Worm (Caenorhabditis elegans): ENCODE results near the gene rpl-15.
A peak's percentile ranks its signal among the peaks of the same experiment; 100 is the strongest.

rpl-15 gene

ce11 chrIV:615244-615643, 39.1 kb downstream of the rpl-15 start, which contains the start of gene C18H7.1:
Gene C18H7.1 (plus strand): TSS chrIV:615544.
- no peak for TF ChIP-seq crh-2 (tag; optimal IDR thresholded peaks at IDR 0.05)
- TF ChIP-seq sma-3 (GFP tag; optimal IDR thresholded peaks at IDR 0.05): no peak
- TF ChIP-seq unc-55 (GFP tag; optimal IDR thresholded peaks at IDR 0.05): no peak
- no peak for TF ChIP-seq dmd-4 (tag; optimal IDR thresholded peaks at IDR 0.05)
- no peak for TF ChIP-seq nhr-6 (tag; optimal IDR thresholded peaks at IDR 0.05)
- TF ChIP-seq zag-1 (tag; optimal IDR thresholded peaks at IDR 0.05): no peak
- no peak for TF ChIP-seq nhr-77 (tag; optimal IDR thresholded peaks at IDR 0.05)
- no peak for TF ChIP-seq nhr-12 (tag; optimal IDR thresholded peaks at IDR 0.05)
- TF ChIP-seq snpc-4 (tag; optimal IDR thresholded peaks at IDR 0.05): no peak
- no peak for TF ChIP-seq elt-3 (tag; optimal IDR thresholded peaks at IDR 0.05)
- TF ChIP-seq lin-11 (tag; optimal IDR thresholded peaks at IDR 0.05): no peak
- no peak for TF ChIP-seq ZK546.5 (tag; optimal IDR thresholded peaks at IDR 0.05)

- TF ChIP-seq snpc-4 (tag; optimal IDR thresholded peaks at IDR 0.05): no peak
- TF ChIP-seq R02D3.7 (tag; optimal IDR thresholded peaks at IDR 0.05): no peak
These were observed 41.2 kb downstream of the rpl-15 start for ce11 chrIV:613155-613554.

ce11 chrIV:607628-608027, 46.7 kb downstream of the rpl-15 start:
- peak; percentile 24 for TF ChIP-seq F13H6.1 (tag; optimal IDR thresholded peaks at IDR 0.05)
- no peak for TF ChIP-seq aly-2 (tag; optimal IDR thresholded peaks at IDR 0.05)
- no peak for TF ChIP-seq nhr-237 (tag; optimal IDR thresholded peaks at IDR 0.05)
- TF ChIP-seq sma-3 (GFP tag; optimal IDR thresholded peaks at IDR 0.05): no peak
- no peak for TF ChIP-seq unc-39 (tag; optimal IDR thresholded peaks at IDR 0.05)
- TF ChIP-seq nhr-129 (tag; optimal IDR thresholded peaks at IDR 0.05): peak; percentile 47

ce11 chrIV:606055-606454, 48.3 kb downstream of the rpl-15 start, which contains the start of gene inx-18:
Gene inx-18 (plus strand): TSS chrIV:606355.
- no peak for TF ChIP-seq nhr-10 (tag; optimal IDR thresholded peaks at IDR 0.05)
- no peak for TF ChIP-seq nhr-129 (tag; optimal IDR thresholded peaks at IDR 0.05)
- no peak for TF ChIP-seq unc-55 (GFP tag; optimal IDR thresholded peaks at IDR 0.05)
- TF ChIP-seq nhr-237 (tag; optimal IDR thresholded peaks at IDR 0.05): no peak
- no peak for TF ChIP-seq lin-13 (GFP tag; optimal IDR thresholded peaks at IDR 0.05)
- TF ChIP-seq unc-39 (tag; optimal IDR thresholded peaks at IDR 0.05): no peak
- TF ChIP-seq R02D3.7 (tag; optimal IDR thresholded peaks at IDR 0.05): no peak
- no peak for TF ChIP-seq lin-39 (tag; optimal IDR thresholded peaks at IDR 0.05)
- no peak for TF ChIP-seq fos-1 (tag; optimal IDR thresholded peaks at IDR 0.05)
- TF ChIP-seq dmd-4 (tag; optimal IDR thresholded peaks at IDR 0.05): no peak
- no peak for TF ChIP-seq lin-11 (tag; optimal IDR thresholded peaks at IDR 0.05)
- TF ChIP-seq elt-3 (tag; optimal IDR thresholded peaks at IDR 0.05): no peak
- TF ChIP-seq sem-4 (tag; optimal IDR thresholded peaks at IDR 0.05): no peak
- TF ChIP-seq nhr-11 (tag; optimal IDR thresholded peaks at IDR 0.05): no peak
- TF ChIP-seq mdl-1 (tag; optimal IDR thresholded peaks at IDR 0.05): no peak

ce11 chrIV:605431-605830, 48.9 kb downstream of the rpl-15 start:
- no peak for TF ChIP-seq alr-1 (tag; optimal IDR thresholded peaks at IDR 0.05)
- TF ChIP-seq nhr-77 (tag; optimal IDR thresholded peaks at IDR 0.05): no peak
- TF ChIP-seq nhr-21 (tag; optimal IDR thresholded peaks at IDR 0.05): no peak
- TF ChIP-seq lin-13 (GFP tag; optimal IDR thresholded peaks at IDR 0.05): no peak
- TF ChIP-seq gmeb-1 (tag; optimal IDR thresholded peaks at IDR 0.05): no peak
- TF ChIP-seq peb-1 (tag; optimal IDR thresholded peaks at IDR 0.05): no peak
- no peak for TF ChIP-seq nhr-25 (tag; optimal IDR thresholded peaks at IDR 0.05)
- TF ChIP-seq skn-1 (tag; optimal IDR thresholded peaks at IDR 0.05): no peak
- TF ChIP-seq elt-3 (tag; optimal IDR thresholded peaks at IDR 0.05): no peak
- no peak for TF ChIP-seq mdl-1 (tag; optimal IDR thresholded peaks at IDR 0.05)
- TF ChIP-seq sma-3 (GFP tag; optimal IDR thresholded peaks at IDR 0.05): no peak
- TF ChIP-seq crh-2 (tag; optimal IDR thresholded peaks at IDR 0.05): no peak
- TF ChIP-seq unc-55 (GFP tag; optimal IDR thresholded peaks at IDR 0.05): no peak
- TF ChIP-seq nhr-129 (tag; optimal IDR thresholded peaks at IDR 0.05): no peak
- no peak for TF ChIP-seq ama-1 (optimal IDR thresholded peaks at IDR 0.05)
- TF ChIP-seq ztf-4 (tag; optimal IDR thresholded peaks at IDR 0.05): no peak

- no peak for TF ChIP-seq nhr-11 (tag; optimal IDR thresholded peaks at IDR 0.05)
- TF ChIP-seq unc-62 (GFP tag; optimal IDR thresholded peaks at IDR 0.05): no peak
- TF ChIP-seq ceh-16 (tag; optimal IDR thresholded peaks at IDR 0.05): no peak
- no peak for TF ChIP-seq gmeb-1 (tag; optimal IDR thresholded peaks at IDR 0.05)
- no peak for TF ChIP-seq skn-1 (tag; optimal IDR thresholded peaks at IDR 0.05)
- TF ChIP-seq lin-11 (tag; optimal IDR thresholded peaks at IDR 0.05): no peak
- no peak for TF ChIP-seq nhr-6 (tag; optimal IDR thresholded peaks at IDR 0.05)
These were observed 49.6 kb downstream of the rpl-15 start for ce11 chrIV:604817-605216.
